Fruit fly (Drosophila melanogaster) whole organism: Measurements from ENCODE around the gene swm.

Source experiments
- CG8478 ChIP-seq: fragments of >200 bp; optimal IDR thresholded peaks from 2 replicates; lab custom pipeline; 2018; ENCODE audit warnings: inconsistent platforms
- Dll ChIP-seq: fragments of >200 bp; optimal IDR thresholded peaks from 2 replicates; lab custom pipeline; 2017
- pan ChIP-seq: fragments of >200 bp; optimal IDR thresholded peaks from 2 replicates; lab custom pipeline; 2017
- psq ChIP-seq: fragments of >200 bp; optimal IDR thresholded peaks from 2 replicates; lab custom pipeline; 2017
- usp ChIP-seq: fragments of >200 bp; optimal IDR thresholded peaks from 2 replicates; lab custom pipeline; 2017; ENCODE audit warnings: missing biosample characterization, missing genetic modification characterization, mixed read lengths

DNA sequence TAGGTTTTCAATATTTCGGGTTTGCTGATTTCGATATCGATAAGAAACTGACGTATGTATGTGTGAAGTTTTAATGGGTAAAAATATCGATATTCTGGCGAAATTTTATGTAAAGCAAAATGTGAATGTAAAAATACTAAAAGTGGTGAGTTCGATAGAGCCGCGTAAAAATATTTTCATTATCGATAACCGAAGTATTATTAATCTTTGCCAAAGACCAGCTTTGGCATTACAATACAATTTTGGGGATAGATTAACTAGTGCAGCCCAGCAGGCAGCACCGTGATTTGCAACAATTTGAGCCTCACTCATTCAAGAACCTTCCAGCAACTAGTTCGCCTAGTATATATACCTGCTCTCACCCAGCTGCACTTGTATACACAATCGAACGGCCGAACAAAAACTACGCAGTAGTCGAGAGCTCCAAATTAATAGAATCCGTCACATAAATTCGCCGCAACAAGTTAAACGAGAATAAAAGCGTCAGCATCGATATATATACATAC, 49.3 kb downstream of the swm start:
- TF ChIP-seq psq (lab: Kevin White, UChicago) = no peak
- no peak for TF ChIP-seq CG8478 (lab: Kevin White, UChicago)
- no peak for TF ChIP-seq Dll (lab: Kevin White, UChicago)
- no peak for TF ChIP-seq usp (GFP tag; lab: Kevin White, UChicago)
- no peak for TF ChIP-seq pan
